Worm (Caenorhabditis elegans): Measurements from ENCODE around the gene zig-3.

DNA sequence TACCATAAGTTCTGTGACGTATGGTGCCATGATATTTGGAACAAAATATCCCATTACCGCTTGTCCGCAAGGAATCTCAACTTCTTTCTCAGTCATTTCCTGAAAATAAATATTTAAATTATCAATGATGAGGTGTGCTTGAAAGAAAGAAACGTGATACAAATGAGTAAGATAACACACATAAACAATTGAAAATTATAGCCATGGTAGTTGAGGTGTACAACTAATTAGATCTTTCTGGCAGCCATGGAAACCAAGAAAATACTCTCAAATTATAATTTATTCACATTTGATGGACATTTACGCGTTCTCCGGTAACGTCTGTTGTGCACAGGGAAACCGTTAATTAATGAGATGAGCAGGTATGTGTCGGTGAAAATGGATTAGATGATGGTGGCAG lies 38.3 kb upstream of the zig-3 start, which contains the start of gene C39D10.5:
- TF ChIP-seq fkh-10 (GFP tag; optimal IDR thresholded peaks at IDR 0.05): no peak
- TF ChIP-seq daf-12 (tag; optimal IDR thresholded peaks at IDR 0.05): no peak

All from whole organism, L3 larva.